Fruit fly (Drosophila melanogaster): ENCODE measurements around the gene cDIP.

Gene cDIP

DNA sequence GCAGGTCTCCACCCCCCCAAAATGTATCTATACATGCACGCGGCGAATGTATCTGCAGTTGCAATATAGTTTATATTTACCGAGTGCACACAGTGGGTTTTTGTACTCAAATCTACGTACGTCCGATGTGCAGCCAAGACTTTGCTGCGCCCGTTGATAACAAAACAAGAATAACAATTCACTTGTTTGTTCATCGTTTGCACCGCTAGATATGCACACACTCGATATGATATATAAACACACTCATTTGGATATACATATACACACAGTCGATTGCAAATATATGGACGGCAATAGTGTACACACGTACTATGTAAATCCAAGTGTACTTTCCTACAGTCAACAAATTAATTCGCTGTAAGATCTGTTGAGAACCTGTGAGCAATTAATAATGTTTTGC, 32.9 kb upstream of the cDIP start (continued):
- 0 out of 4 replicates have a peak, but pooled peaks have one; percentile 6 for TF ChIP-seq chinmo (GFP tag; IDR thresholded peaks at IDR 0.05; ENCODE audit: partially characterized antibody)
- TF ChIP-seq HLH4C (GFP tag; IDR thresholded peaks at IDR 0.05; ENCODE audit: partially characterized antibody) = no peak
- peak; percentile 43 for TF ChIP-seq CG6813 (GFP tag; optimal IDR thresholded peaks at IDR 0.05)
- TF ChIP-seq CG34422 (GFP tag; IDR thresholded peaks at IDR 0.05) = no peak
- TF ChIP-seq CG16863 (GFP tag; optimal IDR thresholded peaks at IDR 0.05) = no peak
- TF ChIP-seq danr (GFP tag; IDR thresholded peaks at IDR 0.05) = no peak
- TF ChIP-seq Hr78 (GFP tag; optimal IDR thresholded peaks at IDR 0.05) = no peak
- no peak for TF ChIP-seq bowl (GFP tag; IDR thresholded peaks at IDR 0.05)
- TF ChIP-seq Sox102F (GFP tag; optimal IDR thresholded peaks at IDR 0.05) = no peak
- TF ChIP-seq Hey (tag; optimal IDR thresholded peaks at IDR 0.05) = no peak
- TF ChIP-seq Hr51 (GFP tag; optimal IDR thresholded peaks at IDR 0.05) = no peak
- TF ChIP-seq fu2 (GFP tag; optimal IDR thresholded peaks at IDR 0.05) = no peak
- no peak for TF ChIP-seq CG2889 (GFP tag; IDR thresholded peaks at IDR 0.05)
- TF ChIP-seq Dip3 (GFP tag; optimal IDR thresholded peaks at IDR 0.05) = no peak

DNA sequence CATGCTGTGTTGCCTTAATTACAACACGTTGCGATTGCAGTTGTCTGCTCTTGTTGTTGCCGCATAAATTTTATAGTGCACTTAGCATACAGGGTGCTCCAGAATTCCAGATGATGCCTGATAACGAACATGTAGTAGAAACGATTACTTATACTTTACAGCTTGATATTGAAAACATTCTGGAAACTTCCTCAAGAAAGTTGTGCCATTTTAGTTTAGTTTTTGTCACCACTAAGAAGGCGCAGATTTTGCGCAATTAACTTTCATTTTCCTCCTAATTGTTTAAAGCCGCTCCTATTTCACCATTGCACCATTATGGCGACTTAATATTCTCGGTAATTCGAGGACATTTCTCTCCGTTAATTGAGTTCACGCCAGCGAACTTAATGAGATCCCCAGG, 31.4 kb upstream of the cDIP start:
- TF ChIP-seq dm (GFP tag; optimal IDR thresholded peaks at IDR 0.05) (no peak), CG6254 (GFP tag; optimal IDR thresholded peaks at IDR 0.05) (peak; percentile 38)

DNA sequence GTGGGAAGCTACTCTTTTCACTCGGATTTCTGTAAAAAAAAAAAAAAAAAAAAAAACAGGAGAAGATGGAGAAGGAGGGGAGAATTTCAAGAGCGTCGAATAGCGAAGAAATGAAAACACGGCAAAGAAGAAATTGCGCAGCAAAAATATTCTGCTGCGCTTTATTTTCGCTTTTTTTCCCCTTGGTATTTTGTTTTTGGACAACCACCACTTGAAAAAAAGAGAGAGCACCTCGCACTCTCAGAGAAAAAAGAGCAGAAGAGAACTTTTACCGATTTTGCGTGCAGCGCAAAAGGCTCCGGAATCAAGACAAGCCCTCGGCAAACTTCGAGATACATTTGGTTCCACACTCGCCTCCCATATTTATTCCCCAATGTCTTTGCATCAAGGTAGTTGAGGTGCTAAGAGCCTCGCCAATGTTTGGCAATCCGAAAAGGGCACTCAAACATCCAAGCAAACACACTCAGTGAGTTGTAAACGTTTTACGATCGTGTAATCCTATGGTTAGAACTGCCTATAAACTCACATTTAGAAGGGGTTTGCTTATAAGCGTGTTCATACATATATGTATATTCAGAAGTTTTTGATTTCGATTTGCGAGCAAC, 30.0 kb upstream of the cDIP start:
- TF ChIP-seq CG12155 (GFP tag; optimal IDR thresholded peaks at IDR 0.05) = no peak
- TF ChIP-seq corto (GFP tag; optimal IDR thresholded peaks at IDR 0.05) = peak; percentile 46
- no peak for TF ChIP-seq croc (GFP tag; conservative IDR thresholded peaks at IDR 0.05)
- no peak for TF ChIP-seq usp (GFP tag; optimal IDR thresholded peaks at IDR 0.05)
- peak; percentile 65 for TF ChIP-seq Med (GFP tag)
- peak; percentile 63 for TF ChIP-seq CG13624 (GFP tag; optimal IDR thresholded peaks at IDR 0.05)
- no peak for TF ChIP-seq lola (GFP tag; optimal IDR thresholded peaks at IDR 0.05)
- TF ChIP-seq bsh (GFP tag; optimal IDR thresholded peaks at IDR 0.05) = no peak
- peak; percentile 22 for TF ChIP-seq CG3163 (GFP tag; optimal IDR thresholded peaks at IDR 0.05)
- TF ChIP-seq CG12659 (GFP tag; optimal IDR thresholded peaks at IDR 0.05) = no peak
- TF ChIP-seq CG12769 (tag; optimal IDR thresholded peaks at IDR 0.05) = peak; percentile 19
- TF ChIP-seq CG12391 (tag; optimal IDR thresholded peaks at IDR 0.05) = no peak
- 0 out of 3 replicates have a peak, but pooled peaks have one; percentile 49 for TF ChIP-seq CG2199 (GFP tag; IDR thresholded peaks at IDR 0.05)
- no peak for TF ChIP-seq CG12071 (GFP tag; optimal IDR thresholded peaks at IDR 0.05)
- no peak for TF ChIP-seq CG34376 (GFP tag; optimal IDR thresholded peaks at IDR 0.05)
- TF ChIP-seq CG13296 (GFP tag; optimal IDR thresholded peaks at IDR 0.05) = peak; percentile 21
- no peak for TF ChIP-seq CG31441 (GFP tag; IDR thresholded peaks at IDR 0.05)
- TF ChIP-seq chm (GFP tag; IDR thresholded peaks at IDR 0.05) = no peak
- no peak for TF ChIP-seq CG8290 (GFP tag; optimal IDR thresholded peaks at IDR 0.05)
- peak in 1 of 2 experiments; percentile 5 for TF ChIP-seq CG8290 (tag; optimal IDR thresholded peaks at IDR 0.05)
- TF ChIP-seq mirr (GFP tag; optimal IDR thresholded peaks at IDR 0.05) = peak; percentile 21
- TF ChIP-seq chinmo (GFP tag; IDR thresholded peaks at IDR 0.05; ENCODE audit: partially characterized antibody) = 0 out of 4 replicates have a peak, but pooled peaks have one; percentile 59
- peak; percentile 48 to 70 for TF ChIP-seq Trl (optimal IDR thresholded peaks at IDR 0.05)
- TF ChIP-seq Trl (GFP tag; optimal IDR thresholded peaks at IDR 0.05) = no peak
- peak; percentile 21 for TF ChIP-seq sug (tag; optimal IDR thresholded peaks at IDR 0.05)
- peak; percentile 63 for TF ChIP-seq CG13894 (tag; optimal IDR thresholded peaks at IDR 0.05)

Measured in whole organism, embryonic.